Fruit fly (Drosophila melanogaster): Measurements from ENCODE around the gene PpD3.

PpD3 gene

DNA sequence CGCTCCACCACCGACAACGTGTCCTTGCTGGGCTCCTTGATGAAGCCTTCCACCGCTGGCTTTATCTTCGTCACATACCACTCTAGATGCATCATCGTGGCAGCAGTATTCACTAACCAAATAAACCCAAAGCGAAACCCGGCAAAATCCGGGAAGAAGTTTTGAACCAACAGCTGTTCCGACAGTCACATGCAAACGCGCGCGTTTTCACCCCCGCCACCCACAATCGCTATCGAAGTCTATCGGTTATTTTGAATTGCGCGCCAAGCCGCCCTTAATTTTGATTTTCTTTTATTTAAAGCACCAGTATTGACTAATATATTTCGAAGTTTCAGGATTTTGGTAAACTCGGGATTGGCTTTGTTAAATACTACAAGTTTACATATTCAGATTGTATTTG, 6.8 kb downstream of the PpD3 start, which contains the start of gene Tti1 (continued):
- TF ChIP-seq CG14441 (GFP tag; IDR thresholded peaks at IDR 0.05) (no peak), Vsx1 (GFP tag; optimal IDR thresholded peaks at IDR 0.05) (no peak), pita (GFP tag; optimal IDR thresholded peaks at IDR 0.05) (no peak), sima (GFP tag; optimal IDR thresholded peaks at IDR 0.05) (no peak), Pdp1 (GFP tag; optimal IDR thresholded peaks at IDR 0.05) (no peak), sim (GFP tag; IDR thresholded peaks at IDR 0.05) (no peak), cwo (GFP tag; optimal IDR thresholded peaks at IDR 0.05) (no peak), exex (tag; optimal IDR thresholded peaks at IDR 0.05) (no peak), hbn (GFP tag; IDR thresholded peaks at IDR 0.05; ENCODE audit: partially characterized antibody) (peak; percentile 38; the same call in 1 of the 2 replicates), Lpt (GFP tag; optimal IDR thresholded peaks at IDR 0.05) (no peak), CG6689 (GFP tag; IDR thresholded peaks at IDR 0.05) (no peak), CG32767 (GFP tag; IDR thresholded peaks at IDR 0.05) (no peak), Sry-δ (GFP tag; optimal IDR thresholded peaks at IDR 0.05) (peak; percentile 19), CG1602 (GFP tag; optimal IDR thresholded peaks at IDR 0.05) (no peak), chinmo (GFP tag; IDR thresholded peaks at IDR 0.05; ENCODE audit: partially characterized antibody) (0 out of 4 replicates have a peak, but pooled peaks have one; percentile 56), Scr (GFP tag; IDR thresholded peaks at IDR 0.05; ENCODE audit: partially characterized antibody) (peak; percentile 42; the same call in 1 of the 2 replicates), MBD-R2 (GFP tag; IDR thresholded peaks at IDR 0.05) (peak; percentile 84), repo (GFP tag; optimal IDR thresholded peaks at IDR 0.05) (no peak), CG1233 (GFP tag; optimal IDR thresholded peaks at IDR 0.05) (no peak), CG10147 (GFP tag; optimal IDR thresholded peaks at IDR 0.05) (no peak), Bgb (GFP tag; IDR thresholded peaks at IDR 0.05; ENCODE audit: partially characterized antibody) (peak; percentile 46; the same call in 1 of the 2 replicates), CG13123 (GFP tag; optimal IDR thresholded peaks at IDR 0.05) (no peak), prd (optimal IDR thresholded peaks at IDR 0.05) (no peak), prd (GFP tag; IDR thresholded peaks at IDR 0.05) (no peak), stwl (tag; optimal IDR thresholded peaks at IDR 0.05) (no peak), grau (tag; optimal IDR thresholded peaks at IDR 0.05) (no peak), D (optimal IDR thresholded peaks at IDR 0.05) (no peak), D (GFP tag; optimal IDR thresholded peaks at IDR 0.05) (no peak), Adf1 (GFP tag; IDR thresholded peaks at IDR 0.05) (no peak), CG4424 (GFP tag; optimal IDR thresholded peaks at IDR 0.05) (no peak), CkIIα-i1 (GFP tag; IDR thresholded peaks at IDR 0.05) (no peak), GATAe (GFP tag; conservative IDR thresholded peaks at IDR 0.05) (no peak), CG1603 (tag; optimal IDR thresholded peaks at IDR 0.05) (no peak), CG9932 (GFP tag; IDR thresholded peaks at IDR 0.05) (no peak), CG12299 (tag; optimal IDR thresholded peaks at IDR 0.05) (no peak), hkb (optimal IDR thresholded peaks at IDR 0.05) (no peak), hkb (GFP tag; IDR thresholded peaks at IDR 0.05) (no peak), CG14965 (GFP tag; optimal IDR thresholded peaks at IDR 0.05; ENCODE audit: borderline replicate concordance) (no peak), sna (GFP tag; IDR thresholded peaks at IDR 0.05; ENCODE audit: partially characterized antibody) (0 out of 2 replicates have a peak, but pooled peaks have one; percentile 27), Ssrp (tag; optimal IDR thresholded peaks at IDR 0.05) (no peak), CG12071 (GFP tag; optimal IDR thresholded peaks at IDR 0.05) (no peak), ato (GFP tag; IDR thresholded peaks at IDR 0.05; ENCODE audit: partially characterized antibody) (no peak), ken (GFP tag; IDR thresholded peaks at IDR 0.05) (no peak), Poxn (GFP tag; IDR thresholded peaks at IDR 0.05) (no peak), Aef1 (GFP tag; IDR thresholded peaks at IDR 0.05) (no peak), NFAT (GFP tag; IDR thresholded peaks at IDR 0.05) (no peak), unc-4 (GFP tag; IDR thresholded peaks at IDR 0.05; ENCODE audit: partially characterized antibody) (0 out of 2 replicates have a peak, but pooled peaks have one; percentile 18), Sin3A (optimal IDR thresholded peaks at IDR 0.05) (peak; percentile 26), Dbx (GFP tag; IDR thresholded peaks at IDR 0.05) (no peak), lilli (GFP tag; optimal IDR thresholded peaks at IDR 0.05) (no peak), CG11560 (tag; IDR thresholded peaks at IDR 0.05) (no peak), CG7987 (GFP tag; optimal IDR thresholded peaks at IDR 0.05) (no peak)

Data from whole organism, embryonic.